Fruit fly (Drosophila melanogaster) whole organism, embryonic: Measurements from ENCODE around the gene pnr.

ENCODE experiments used
- ATbp ChIP-seq: fragments of 200-800 bp; sonication (Bioruptor generic); optimal IDR thresholded peaks from 2 replicates; lab custom pipeline; 2017; ENCODE audit warnings: missing biosample characterization, mild to moderate bottlenecking, missing genetic modification characterization, missing genetic modification reagents
- Asciz ChIP-seq: fragments of 200-800 bp; sonication (Bioruptor generic); optimal IDR thresholded peaks from 2 replicates; lab custom pipeline; 2017; ENCODE audit warnings: missing biosample characterization, mild to moderate bottlenecking, missing genetic modification characterization, missing genetic modification reagents
- Bteb2 ChIP-seq: fragments of 200-800 bp; sonication (Bioruptor generic); optimal IDR thresholded peaks from 2 replicates; lab custom pipeline; 2016; ENCODE audit warnings: missing biosample characterization, missing genetic modification characterization
- CG11398 ChIP-seq: fragments of 200-800 bp; sonication (Bioruptor generic); optimal IDR thresholded peaks from 2 replicates; lab custom pipeline; 2016; ENCODE audit warnings: missing biosample characterization, missing genetic modification characterization
- CG11695 ChIP-seq: fragments of 200-800 bp; sonication (Bioruptor generic); IDR thresholded peaks from 3 replicates; pipeline ENCODE4 v1.3.6; 2022; ENCODE audit warnings: missing biosample characterization, missing genetic modification characterization
- CG12104 ChIP-seq: fragments of 200-800 bp; sonication (Bioruptor generic); optimal IDR thresholded peaks from 3 replicates; lab custom pipeline; 2016; ENCODE audit warnings: missing biosample characterization, missing genetic modification characterization
- CG12942 ChIP-seq: fragments of 200-800 bp; sonication (Bioruptor generic); optimal IDR thresholded peaks from 3 replicates; lab custom pipeline; 2016; ENCODE audit warnings: missing biosample characterization, missing genetic modification characterization
- CG17361 ChIP-seq: fragments of 200-800 bp; sonication (Bioruptor generic); IDR thresholded peaks from 3 replicates; pipeline ENCODE4 v1.3.6; 2022; ENCODE audit warnings: missing biosample characterization, missing genetic modification characterization
- CG17829 ChIP-seq: fragments of 200-800 bp; optimal IDR thresholded peaks from 2 replicates; lab custom pipeline; 2019; ENCODE audit warnings: missing biosample characterization, mild to moderate bottlenecking, missing genetic modification characterization, moderate library complexity
- CG2120 ChIP-seq: fragments of 200-800 bp; sonication (Bioruptor generic); optimal IDR thresholded peaks from 3 replicates; lab custom pipeline; 2016; ENCODE audit warnings: missing biosample characterization, missing genetic modification characterization
- CG30020 ChIP-seq: fragments of 200-800 bp; optimal IDR thresholded peaks from 2 replicates; lab custom pipeline; 2019; ENCODE audit warnings: missing biosample characterization, mild to moderate bottlenecking, missing genetic modification characterization, moderate library complexity
- CG31365 ChIP-seq: fragments of 200-800 bp; sonication (Bioruptor generic); optimal IDR thresholded peaks from 2 replicates; lab custom pipeline; 2018; ENCODE audit warnings: missing biosample characterization, mild to moderate bottlenecking, missing genetic modification characterization
- CG31441 ChIP-seq: fragments of 200-800 bp; sonication (Bioruptor generic); IDR thresholded peaks from 2 replicates; pipeline ENCODE4 v1.3.6; 2022; ENCODE audit warnings: missing biosample characterization, missing genetic modification characterization
- CG3995 ChIP-seq: fragments of 200-800 bp; sonication (Bioruptor generic); optimal IDR thresholded peaks from 3 replicates; lab custom pipeline; 2016; ENCODE audit warnings: missing biosample characterization, missing genetic modification characterization
- CG4424 ChIP-seq: fragments of 200-800 bp; sonication (Bioruptor generic); optimal IDR thresholded peaks from 3 replicates; lab custom pipeline; 2016; ENCODE audit warnings: missing biosample characterization, missing genetic modification characterization
- CG4820 ChIP-seq: fragments of 200-800 bp; sonication (Bioruptor generic); optimal IDR thresholded peaks from 3 replicates; lab custom pipeline; 2016; ENCODE audit warnings: missing biosample characterization, missing genetic modification characterization
- CG8089 ChIP-seq: fragments of 200-800 bp; sonication (Bioruptor generic); optimal IDR thresholded peaks from 3 replicates; lab custom pipeline; 2016; ENCODE audit warnings: missing biosample characterization, missing genetic modification characterization
- CG8388 ChIP-seq: fragments of 200-800 bp; sonication (Bioruptor generic); optimal IDR thresholded peaks from 2 replicates; lab custom pipeline; 2019; ENCODE audit warnings: missing biosample characterization, mild to moderate bottlenecking, missing genetic modification characterization, moderate library complexity
- CTCF ChIP-seq: fragments of 200-800 bp; sonication (Bioruptor generic); optimal IDR thresholded peaks from 2 replicates; lab custom pipeline; 2017; ENCODE audit warnings: missing biosample characterization, mild to moderate bottlenecking, missing genetic modification characterization, moderate library complexity
- Dip2 ChIP-seq: fragments of 200-800 bp; sonication (Bioruptor generic); IDR thresholded peaks from 2 replicates; pipeline ENCODE4 v1.3.6; 2022; ENCODE audit warnings: missing biosample characterization, missing genetic modification characterization
- E2f2 ChIP-seq: fragments of 200-800 bp; sonication (Bioruptor generic); IDR thresholded peaks from 2 replicates; pipeline ENCODE4 v1.3.6; 2022; ENCODE audit warnings: missing biosample characterization, missing genetic modification characterization
- Ets65A ChIP-seq: fragments of 200-800 bp; sonication (Bioruptor generic); peaks from one replicate; lab custom pipeline; 2016; ENCODE audit warnings: missing biosample characterization, missing genetic modification characterization
- Lhr ChIP-seq: fragments of 200-800 bp; sonication (Bioruptor generic); optimal IDR thresholded peaks from 3 replicates; lab custom pipeline; 2017; ENCODE audit warnings: mild to moderate bottlenecking, missing biosample characterization, missing genetic modification reagents, missing genetic modification characterization
- Lim3 ChIP-seq: fragments of 200-800 bp; sonication (Bioruptor generic); IDR thresholded peaks from 2 replicates; pipeline ENCODE4 v1.3.6; 2022; ENCODE audit warnings: missing biosample characterization, missing genetic modification characterization
- Lpt ChIP-seq: fragments of >200 bp; optimal IDR thresholded peaks from 2 replicates; lab custom pipeline; 2018; ENCODE audit warnings: missing biosample characterization, missing genetic modification characterization
- Med ChIP-seq: fragments of 200-800 bp; sonication (Bioruptor generic); peaks from one replicate; lab custom pipeline; 2016; ENCODE audit warnings: missing biosample characterization, missing genetic modification characterization, mild to moderate bottlenecking, inconsistent platforms, moderate library complexity
- Poxn ChIP-seq: fragments of 200-800 bp; sonication (Bioruptor generic); IDR thresholded peaks from 2 replicates; pipeline ENCODE4 v1.3.6; 2022; ENCODE audit warnings: missing biosample characterization, missing genetic modification characterization
- Ravus ChIP-seq: fragments of 200-800 bp; sonication (Bioruptor generic); IDR thresholded peaks from 2 replicates; pipeline ENCODE4 v1.3.6; 2022; ENCODE audit warnings: missing biosample characterization, missing genetic modification characterization
- Rfx ChIP-seq: fragments of 200-800 bp; sonication (Bioruptor generic); IDR thresholded peaks from 2 replicates; pipeline ENCODE4 v1.3.6; 2022; ENCODE audit warnings: missing biosample characterization, missing genetic modification characterization
- Side ChIP-seq: fragments of 200-800 bp; sonication (Bioruptor generic); optimal IDR thresholded peaks from 2 replicates; lab custom pipeline; 2016; ENCODE audit warnings: missing biosample characterization, missing genetic modification characterization
- Sry-β ChIP-seq: fragments of 200-800 bp; sonication (Bioruptor generic); optimal IDR thresholded peaks from 2 replicates; lab custom pipeline; 2018; ENCODE audit warnings: missing biosample characterization, mild to moderate bottlenecking, missing genetic modification characterization, moderate library complexity
- Xrp1 ChIP-seq: fragments of 200-800 bp; sonication (Bioruptor generic); IDR thresholded peaks from 2 replicates; pipeline ENCODE4 v1.3.6; 2022; ENCODE audit warnings: missing biosample characterization, missing genetic modification characterization
- ac ChIP-seq: fragments of 200-800 bp; sonication (Bioruptor generic); optimal IDR thresholded peaks from 3 replicates; lab custom pipeline; 2017; ENCODE audit warnings: missing biosample characterization, mild to moderate bottlenecking, missing genetic modification characterization
- cad ChIP-seq: fragments of >200 bp; optimal IDR thresholded peaks from 2 replicates; lab custom pipeline; 2017; ENCODE audit warnings: missing biosample characterization, missing genetic modification characterization
- dimm ChIP-seq: fragments of 200-800 bp; sonication (Bioruptor generic); IDR thresholded peaks from 2 replicates; pipeline ENCODE4 v1.3.6; 2022; ENCODE audit warnings: missing biosample characterization, missing genetic modification characterization
- dmrt11E ChIP-seq: fragments of 200-800 bp; sonication (Bioruptor generic); optimal IDR thresholded peaks from 3 replicates; lab custom pipeline; 2018; ENCODE audit warnings: missing biosample characterization, mild to moderate bottlenecking, missing genetic modification characterization, moderate library complexity
- dpn ChIP-seq, 2 experiments: fragments of 200-800 bp; sonication (Bioruptor generic); optimal IDR thresholded peaks; 3 replicates each; lab custom pipeline; 2016; ENCODE audit warnings: missing biosample characterization in 2 of 2, missing genetic modification characterization in 2 of 2
- eve ChIP-seq, 2 experiments: fragments of >200 bp; optimal IDR thresholded peaks; 2 replicates each; lab custom pipeline; 2017; ENCODE audit warnings: missing biosample characterization in 2 of 2, missing genetic modification characterization in 2 of 2
- hb ChIP-seq: fragments of 200-800 bp; sonication (Bioruptor generic); IDR thresholded peaks from 3 replicates; pipeline ENCODE4 v1.3.6; 2022; ENCODE audit warnings: missing biosample characterization, missing genetic modification characterization; ENCODE audit not compliant: partially characterized antibody
- lbe ChIP-seq: fragments of 200-800 bp; sonication (Bioruptor generic); optimal IDR thresholded peaks from 2 replicates; lab custom pipeline; 2016; ENCODE audit warnings: missing biosample characterization, mild to moderate bottlenecking, missing genetic modification characterization
- onecut ChIP-seq: fragments of 200-800 bp; sonication (Bioruptor generic); IDR thresholded peaks from 2 replicates; pipeline ENCODE4 v1.3.6; 2022; ENCODE audit warnings: missing biosample characterization, missing genetic modification characterization
- pzg ChIP-seq: fragments of 200-800 bp; sonication (Bioruptor generic); optimal IDR thresholded peaks from 3 replicates; lab custom pipeline; 2018; ENCODE audit warnings: missing biosample characterization, mild to moderate bottlenecking, missing genetic modification characterization, moderate library complexity
- sens ChIP-seq: fragments of 200-800 bp; sonication (Bioruptor generic); peaks from one replicate; lab custom pipeline; 2016; ENCODE audit warnings: missing biosample characterization, missing genetic modification characterization
- sim ChIP-seq: fragments of 200-800 bp; sonication (Bioruptor generic); IDR thresholded peaks from 2 replicates; pipeline ENCODE4 v1.3.6; 2022; ENCODE audit warnings: missing biosample characterization, missing genetic modification characterization
- tap ChIP-seq: fragments of 200-800 bp; optimal IDR thresholded peaks from 3 replicates; lab custom pipeline; 2019; ENCODE audit warnings: missing biosample characterization, mild to moderate bottlenecking, missing genetic modification characterization, moderate library complexity
- tll ChIP-seq, 2 experiments: fragments of 200-800 bp in 1 of 2; fragments of >200 bp in 1 of 2; sonication (Bioruptor generic) in 1 of 2; optimal IDR thresholded peaks; 2 replicates each; lab custom pipeline; 2017 to 2019; ENCODE audit warnings: missing biosample characterization in 2 of 2, missing genetic modification characterization in 2 of 2, mild to moderate bottlenecking in 1 of 2, moderate library complexity in 1 of 2
- toy ChIP-seq: fragments of 200-800 bp; sonication (Bioruptor generic); IDR thresholded peaks from 2 replicates; pipeline ENCODE4 v1.3.6; 2022; ENCODE audit warnings: missing biosample characterization, missing genetic modification characterization
- trem ChIP-seq: fragments of 200-800 bp; optimal IDR thresholded peaks from 3 replicates; lab custom pipeline; 2019; ENCODE audit warnings: missing biosample characterization, mild to moderate bottlenecking, missing genetic modification characterization, moderate library complexity
- ttk ChIP-seq: fragments of 200-800 bp; sonication (Bioruptor generic); IDR thresholded peaks from 2 replicates; pipeline ENCODE4 v2.1.2; 2022; ENCODE audit warnings: missing biosample characterization, missing genetic modification characterization
- tup ChIP-seq: fragments of 200-800 bp; sonication (Bioruptor generic); optimal IDR thresholded peaks from 2 replicates; lab custom pipeline; 2016; ENCODE audit warnings: missing biosample characterization, mild to moderate bottlenecking, missing genetic modification characterization, moderate library complexity
- vnd ChIP-seq: fragments of 200-800 bp; sonication (Bioruptor generic); IDR thresholded peaks from 3 replicates; pipeline ENCODE4 v1.3.6; 2022; ENCODE audit warnings: missing biosample characterization, missing genetic modification characterization; ENCODE audit not compliant: partially characterized antibody
- zfh1 ChIP-seq: fragments of 200-800 bp; sonication (Bioruptor generic); IDR thresholded peaks from 3 replicates; pipeline ENCODE4 v1.3.6; 2022; ENCODE audit warnings: missing biosample characterization, missing genetic modification characterization

pnr gene

DNA sequence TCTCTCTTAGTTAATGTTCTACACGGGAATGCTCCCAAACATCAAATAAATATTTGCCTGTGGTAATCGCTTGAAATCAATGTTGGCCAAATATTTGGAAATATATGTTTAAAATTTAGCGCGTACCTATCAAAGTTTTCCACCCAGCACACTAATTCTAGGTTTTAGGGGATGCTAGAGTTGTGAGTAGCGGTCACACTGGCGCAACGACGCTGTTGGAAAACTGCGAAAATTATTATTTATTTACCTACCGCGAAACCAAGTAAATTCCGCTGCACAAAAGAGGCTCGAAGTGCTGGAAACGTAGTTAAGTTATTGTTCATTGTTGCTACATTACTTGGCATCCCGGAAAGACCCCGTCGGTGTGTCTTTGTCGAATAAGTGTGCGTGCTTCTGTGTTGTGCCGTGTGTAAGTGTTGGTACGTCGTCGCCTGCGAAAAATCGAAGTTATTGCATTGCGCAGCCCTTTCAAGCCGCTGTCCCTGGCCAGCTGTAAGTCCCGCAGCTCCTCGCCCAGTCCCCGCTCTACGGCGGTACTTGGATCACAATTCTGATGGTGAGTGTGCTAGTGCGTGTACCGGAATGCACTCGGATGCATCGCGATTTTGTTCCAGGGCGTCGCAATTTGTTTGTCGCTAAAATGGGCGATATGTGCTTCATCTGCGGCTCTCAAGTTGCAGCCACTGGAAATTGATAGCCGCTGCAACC is 24.9 kb downstream of the pnr start, which contains the start of gene msps (continued):
- TF ChIP-seq Bteb2 (GFP tag; lab: Kevin White, UChicago) (no peak), CG8089 (GFP tag; lab: Kevin White, UChicago) (no peak), Xrp1 (GFP tag; lab: Robert Waterston, UW) (no peak), CG31365 (tag; lab: Kevin White, UChicago) (no peak), ttk (GFP tag; lab: Robert Waterston, UW) (no peak), tup (GFP tag; lab: Kevin White, UChicago) (no peak), CTCF (GFP tag; lab: Kevin White, UChicago) (peak; percentile 6), lbe (GFP tag; lab: Kevin White, UChicago) (no peak), dmrt11E (tag; lab: Kevin White, UChicago) (no peak), Ets65A (GFP tag; lab: Kevin White, UChicago) (no peak), ATbp (no peak), CG30020 (no peak), CG4424 (no peak), CG12942 (no peak), dpn (GFP tag; optimal IDR thresholded peaks at IDR 0.05; lab: Kevin White, UChicago) (no peak), Dip2 (GFP tag; lab: Robert Waterston, UW) (no peak), Med (GFP tag; lab: Kevin White, UChicago) (peak; percentile 81), Rfx (GFP tag; lab: Robert Waterston, UW) (no peak), Sry-β (GFP tag; lab: Kevin White, UChicago) (no peak), zfh1 (GFP tag; lab: Robert Waterston, UW) (no peak), sens (GFP tag; lab: Kevin White, UChicago) (peak; percentile 77), tll (GFP tag; optimal IDR thresholded peaks at IDR 0.05; lab: Kevin White, UChicago) (no peak), CG17361 (no peak), CG31441 (GFP tag; lab: Robert Waterston, UW) (no peak), hb (GFP tag; lab: Robert Waterston, UW) (peak; percentile 61), toy (GFP tag; lab: Robert Waterston, UW) (no peak), eve (GFP tag; optimal IDR thresholded peaks at IDR 0.05; lab: Kevin White, UChicago) (no peak), onecut (GFP tag; lab: Robert Waterston, UW) (peak; percentile 90), CG4820 (no peak), Lhr (GFP tag; lab: Kevin White, UChicago) (no peak), CG2120 (no peak), Side (GFP tag; lab: Kevin White, UChicago) (no peak), E2f2 (peak; percentile 97), CG8388 (no peak), cad (GFP tag; lab: Kevin White, UChicago) (no peak), CG11695 (GFP tag; lab: Robert Waterston, UW) (no peak), CG11398 (GFP tag; lab: Kevin White, UChicago) (no peak), CG17829 (tag; lab: Kevin White, UChicago) (peak; percentile 24), Lpt (GFP tag; lab: Kevin White, UChicago) (no peak), dimm (GFP tag; lab: Robert Waterston, UW) (no peak), pzg (peak; percentile 84), ac (no peak), trem (peak; percentile 39), sim (GFP tag; lab: Robert Waterston, UW) (no peak), Poxn (GFP tag; lab: Robert Waterston, UW) (no peak), tap (tag; lab: Kevin White, UChicago) (no peak), Ravus (no peak), CG12104 (GFP tag; lab: Kevin White, UChicago) (no peak), vnd (GFP tag; lab: Robert Waterston, UW) (peak; percentile 54; the same call in 2 of the 3 replicates), Lim3 (GFP tag; lab: Robert Waterston, UW) (no peak), CG3995 (GFP tag; lab: Kevin White, UChicago) (peak; percentile 37), Asciz (no peak)
